Fruit fly (Drosophila melanogaster): ENCODE measurements around the gene CG5555.

- TF ChIP-seq Gug (GFP tag; IDR thresholded peaks at IDR 0.05), result no peak
- no peak for TF ChIP-seq Hr38 (GFP tag; optimal IDR thresholded peaks at IDR 0.05)
- peak; percentile 16 for TF ChIP-seq CG3919 (GFP tag; optimal IDR thresholded peaks at IDR 0.05)
- peak; percentile 16 for TF ChIP-seq Eip93F (GFP tag; optimal IDR thresholded peaks at IDR 0.05)
- TF ChIP-seq CG11762 (GFP tag; optimal IDR thresholded peaks at IDR 0.05; ENCODE audit: insufficient read depth), result no peak
- no peak for TF ChIP-seq CG8319 (GFP tag; optimal IDR thresholded peaks at IDR 0.05)
- peak; percentile 51 for TF ChIP-seq CG6792 (GFP tag; optimal IDR thresholded peaks at IDR 0.05)
These were observed at the start of gene CG5555, which contains the start of gene myd for dm6 chr3R:19180263-19180893.
